Worm (Caenorhabditis elegans) whole organism, L1 larva: ENCODE measurements around the gene T24H10.4.

Experiments
- C16A3.4 ChIP-seq: fragments of 150-350 bp; optimal IDR thresholded peaks from 2 replicates; lab custom pipeline; 2014; ENCODE audit warnings: missing biosample characterization, missing genetic modification characterization
- ceh-63 ChIP-seq: fragments of 200-800 bp; sonication (Bioruptor generic); optimal IDR thresholded peaks from 2 replicates; lab custom pipeline; 2018; ENCODE audit warnings: mild to moderate bottlenecking, missing genetic modification characterization, missing compliant biosample characterization
- ceh-8 ChIP-seq: fragments of 200-800 bp; sonication (Bioruptor generic); optimal IDR thresholded peaks from 2 replicates; lab custom pipeline; 2018; ENCODE audit warnings: mild to moderate bottlenecking, missing genetic modification characterization, moderate library complexity, missing compliant biosample characterization
- ces-1 ChIP-seq: fragments of 150-350 bp; optimal IDR thresholded peaks from 2 replicates; lab custom pipeline; 2014; ENCODE audit warnings: missing biosample characterization, missing genetic modification reagents, missing genetic modification characterization
- dpl-1 ChIP-seq, 3 experiments: fragments of 150-350 bp in 2 of 3; sonication (generic microtip) in 1 of 3; optimal IDR thresholded peaks; 2 replicates each; lab custom pipeline; 2014 to 2017; ENCODE audit warnings: missing biosample characterization in 3 of 3, missing genetic modification characterization in 3 of 3, missing genetic modification reagents in 3 of 3
- dsc-1 ChIP-seq: sonication (generic microtip); optimal IDR thresholded peaks from 2 replicates; lab custom pipeline; 2016; ENCODE audit warnings: mild to moderate bottlenecking, missing genetic modification characterization, missing compliant biosample characterization
- efl-1 ChIP-seq, 4 experiments: fragments of 150-350 bp; optimal IDR thresholded peaks in 3 of 4; peaks in 1 of 4; 1 replicate in 1 of 4; 2 replicates in 3 of 4; lab custom pipeline; 2014; ENCODE audit warnings: missing biosample characterization in 2 of 4, missing genetic modification characterization in 2 of 4, missing genetic modification reagents in 2 of 4
- elt-2 ChIP-seq: sonication (generic microtip); optimal IDR thresholded peaks from 2 replicates; lab custom pipeline; 2016; ENCODE audit warnings: missing genetic modification characterization, mild to moderate bottlenecking, inconsistent platforms, missing compliant biosample characterization, missing genetic modification reagents
- elt-3 ChIP-seq, 6 experiments: fragments of 150-350 bp in 1 of 6; sonication (generic microtip); optimal IDR thresholded peaks; 2 replicates each; lab custom pipeline; 2017 to 2018; ENCODE audit warnings: missing biosample characterization in 6 of 6, missing genetic modification characterization in 6 of 6, inconsistent platforms in 1 of 6
- fkh-8 ChIP-seq: sonication (generic microtip); optimal IDR thresholded peaks from 2 replicates; lab custom pipeline; 2016; ENCODE audit warnings: mild to moderate bottlenecking, missing genetic modification characterization, missing compliant biosample characterization
- fos-1 ChIP-seq: fragments of 150-350 bp; optimal IDR thresholded peaks from 2 replicates; lab custom pipeline; 2014; ENCODE audit warnings: missing biosample characterization, missing genetic modification characterization
- hlh-4 ChIP-seq: sonication (generic microtip); optimal IDR thresholded peaks from 2 replicates; lab custom pipeline; 2016; ENCODE audit warnings: mild to moderate bottlenecking, missing genetic modification characterization, missing compliant biosample characterization
- hpl-2 ChIP-seq: fragments of 150-350 bp; optimal IDR thresholded peaks from 2 replicates; lab custom pipeline; 2014; ENCODE audit warnings: missing biosample characterization, missing genetic modification reagents, missing genetic modification characterization
- jun-1 ChIP-seq: fragments of 150-350 bp; optimal IDR thresholded peaks from 2 replicates; lab custom pipeline; 2014; ENCODE audit warnings: missing biosample characterization, missing genetic modification reagents, missing genetic modification characterization
- lin-13 ChIP-seq: fragments of 150-350 bp; optimal IDR thresholded peaks from 2 replicates; lab custom pipeline; 2014; ENCODE audit warnings: missing biosample characterization, missing genetic modification reagents, missing genetic modification characterization
- lin-14 ChIP-seq: fragments of 200-800 bp; sonication (Bioruptor generic); optimal IDR thresholded peaks from 2 replicates; lab custom pipeline; 2018; ENCODE audit warnings: mild to moderate bottlenecking, missing genetic modification characterization, moderate library complexity, missing compliant biosample characterization
- lin-15B ChIP-seq: fragments of 150-350 bp; sonication (generic microtip); optimal IDR thresholded peaks from 3 replicates; lab custom pipeline; 2014; ENCODE audit warnings: missing biosample characterization, missing genetic modification characterization
- lsy-2 ChIP-seq, 2 experiments: fragments of 150-350 bp; optimal IDR thresholded peaks; 2 replicates each; lab custom pipeline; 2014; ENCODE audit warnings: missing biosample characterization in 2 of 2, missing genetic modification characterization in 2 of 2
- mdl-1 ChIP-seq, 2 experiments: fragments of 150-350 bp; optimal IDR thresholded peaks; 2 replicates each; lab custom pipeline; 2014 to 2017; ENCODE audit warnings: missing biosample characterization in 2 of 2, missing genetic modification characterization in 2 of 2, inconsistent platforms in 1 of 2
- nhr-11 ChIP-seq: fragments of 150-350 bp; optimal IDR thresholded peaks from 2 replicates; lab custom pipeline; 2014; ENCODE audit warnings: missing biosample characterization, missing genetic modification characterization
- nhr-12 ChIP-seq: sonication (generic microtip); optimal IDR thresholded peaks from 2 replicates; lab custom pipeline; 2017; ENCODE audit warnings: missing biosample characterization, missing genetic modification characterization
- nhr-28 ChIP-seq: fragments of 150-350 bp; optimal IDR thresholded peaks from 2 replicates; lab custom pipeline; 2014; ENCODE audit warnings: missing biosample characterization, missing genetic modification characterization
- nhr-47 ChIP-seq: sonication (generic microtip); optimal IDR thresholded peaks from 2 replicates; lab custom pipeline; 2016; ENCODE audit warnings: mild to moderate bottlenecking, missing genetic modification characterization, moderate library complexity, missing compliant biosample characterization
- nhr-71 ChIP-seq: sonication (generic microtip); optimal IDR thresholded peaks from 2 replicates; lab custom pipeline; 2016; ENCODE audit warnings: mild to moderate bottlenecking, missing genetic modification characterization, moderate library complexity, missing compliant biosample characterization
- nhr-77 ChIP-seq: fragments of 150-350 bp; optimal IDR thresholded peaks from 2 replicates; lab custom pipeline; 2014; ENCODE audit warnings: missing biosample characterization, missing genetic modification characterization
- nhr-84 ChIP-seq: sonication (generic microtip); optimal IDR thresholded peaks from 2 replicates; lab custom pipeline; 2017; ENCODE audit warnings: missing biosample characterization, missing genetic modification characterization
- nhr-85 ChIP-seq: sonication (generic microtip); peaks from one replicate; lab custom pipeline; 2016; ENCODE audit warnings: missing genetic modification characterization, inconsistent platforms, missing compliant biosample characterization
- pax-3 ChIP-seq: fragments of 200-800 bp; sonication (Bioruptor generic); optimal IDR thresholded peaks from 2 replicates; lab custom pipeline; 2018; ENCODE audit warnings: mild to moderate bottlenecking, missing genetic modification characterization, moderate library complexity, missing compliant biosample characterization
- vab-15 ChIP-seq: sonication (generic microtip); optimal IDR thresholded peaks from 2 replicates; lab custom pipeline; 2017; ENCODE audit warnings: missing genotype, mild to moderate bottlenecking, missing genetic modification characterization, missing compliant biosample characterization

T24H10.4 gene

ce11 chrII:9135878-9136277 lies 26.5 kb downstream of the T24H10.4 start, which contains the start of gene nlp-78:
Gene nlp-78 (plus strand): TSS chrII:9136178.
- TF ChIP-seq nhr-28 (no peak), lin-15B (tag; lab: Kevin White, UChicago) (no peak), dpl-1 (GFP tag; optimal IDR thresholded peaks at IDR 0.05; lab: Kevin White, UChicago) (no peak), elt-2 (tag; lab: Kevin White, UChicago) (no peak), fos-1 (tag; lab: Kevin White, UChicago) (no peak), ceh-8 (no peak), hpl-2 (GFP tag; lab: Kevin White, UChicago) (no peak), nhr-12 (tag; lab: Kevin White, UChicago) (no peak)
- TF ChIP-seq, all 84 proteins: peak for 0

DNA sequence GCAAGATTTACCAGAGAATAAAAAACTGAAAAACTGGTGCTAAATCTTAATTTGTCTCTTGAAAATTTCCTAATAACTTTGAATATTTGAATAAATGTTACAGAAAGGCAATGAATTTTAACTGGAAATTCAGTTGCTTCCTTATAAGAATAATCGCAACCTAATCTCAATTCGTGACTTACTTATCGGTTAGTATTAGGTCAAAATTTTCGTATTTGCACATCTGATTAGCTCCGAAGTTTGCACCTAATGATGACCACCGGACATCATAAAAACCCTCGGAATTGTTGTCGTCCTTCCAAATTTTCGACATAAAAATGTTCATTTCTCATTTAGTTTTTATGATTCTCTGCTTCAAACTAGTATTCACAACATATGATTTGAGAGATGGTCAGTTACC lies 28.5 kb downstream of the T24H10.4 start, which contains the start of gene C16D2.3:
Gene C16D2.3, plus strand, starts transcription at position 301 of the 400 bp plus-strand sequence.
- TF ChIP-seq nhr-84 (no peak), ces-1 (GFP tag; lab: Kevin White, UChicago) (no peak), vab-15 (no peak), jun-1 (tag; lab: Kevin White, UChicago) (no peak), lin-13 (no peak), pax-3 (tag; lab: Kevin White, UChicago) (no peak), lsy-2 (tag; optimal IDR thresholded peaks at IDR 0.05; lab: Kevin White, UChicago) (no peak), nhr-77 (tag; lab: Kevin White, UChicago) (no peak), lin-14 (no peak), elt-3 (tag; optimal IDR thresholded peaks at IDR 0.05; lab: Kevin White, UChicago) (no peak), dsc-1 (tag; lab: Kevin White, UChicago) (no peak), ceh-63 (GFP tag; lab: Kevin White, UChicago) (no peak), lin-15B (tag; lab: Kevin White, UChicago) (no peak)

DNA sequence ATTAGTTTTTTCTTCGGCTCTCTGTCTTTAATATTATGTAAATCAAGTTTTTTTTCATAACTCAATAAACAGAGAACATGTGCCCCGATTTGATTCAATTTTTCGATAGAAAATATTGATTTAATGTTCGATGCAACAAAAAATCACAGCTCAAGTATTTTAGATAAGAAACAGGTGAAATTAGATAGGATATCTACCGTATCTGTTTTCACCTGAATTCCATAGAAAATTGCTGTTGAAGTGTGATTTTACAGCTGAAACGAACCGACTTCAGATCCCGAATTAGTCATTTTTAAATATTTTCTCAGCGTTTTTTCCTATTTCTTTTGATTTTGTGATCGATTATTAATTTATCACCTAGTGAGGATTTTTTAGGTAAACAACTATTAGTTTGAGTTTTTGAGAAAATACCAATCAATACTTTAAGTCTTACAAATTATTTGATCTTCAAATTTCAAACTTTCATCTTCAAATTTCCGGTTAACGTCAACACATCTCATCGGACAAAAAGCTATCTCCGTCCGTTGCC lies 29.9 kb downstream of the T24H10.4 start, which contains the start of gene Y9C2UA.1:
Gene Y9C2UA.1, plus strand, starts transcription at position 479 of the 529 bp plus-strand sequence.
- peak; percentile 21 for TF ChIP-seq nhr-47 (tag; lab: Kevin White, UChicago)
- peak; percentile 29 for TF ChIP-seq fkh-8 (tag; lab: Kevin White, UChicago)
- no peak for TF ChIP-seq dsc-1 (tag; lab: Kevin White, UChicago)
- peak; percentile 90 for TF ChIP-seq hlh-4

DNA sequence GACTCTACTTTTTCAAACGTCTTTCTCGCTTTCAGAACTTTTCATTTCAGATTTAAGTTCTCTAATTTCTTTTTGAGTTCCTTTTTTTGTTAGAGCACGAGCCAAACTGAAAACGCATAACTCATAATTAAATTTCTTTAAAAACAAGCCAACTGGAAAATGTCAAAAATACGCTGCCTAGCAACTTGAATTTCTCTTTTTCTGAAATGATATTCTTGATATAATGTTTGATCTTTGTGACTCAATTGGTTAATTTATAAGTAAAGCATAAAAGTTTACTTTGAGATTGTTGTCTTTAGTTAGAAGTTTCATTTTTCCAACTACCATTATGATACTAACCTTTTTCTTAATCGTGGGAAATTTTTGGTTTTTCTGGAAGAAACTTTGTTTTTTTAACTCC lies 31.8 kb downstream of the T24H10.4 start:
- TF ChIP-seq nhr-11 (tag; lab: Kevin White, UChicago) (no peak), fkh-8 (tag; lab: Kevin White, UChicago) (peak; percentile 57)

DNA sequence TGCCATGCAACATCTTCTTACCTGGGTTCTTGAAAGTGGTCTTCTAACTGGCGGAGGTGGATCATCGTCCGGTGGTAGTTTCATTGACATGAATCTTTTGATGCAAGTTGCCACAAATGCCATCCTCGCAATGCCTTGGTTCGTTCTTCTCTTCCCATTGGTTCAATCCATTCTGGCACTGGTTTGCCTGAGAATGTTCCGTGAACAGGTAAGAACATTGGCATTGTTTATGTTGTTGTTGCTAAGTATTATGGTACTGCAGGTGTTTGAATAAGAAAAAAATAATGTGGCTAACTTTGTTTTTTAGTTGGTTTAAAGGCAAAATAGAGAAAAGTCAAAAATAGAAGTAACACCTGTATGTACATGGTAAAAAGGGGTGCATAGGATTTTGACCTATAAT lies 34.5 kb downstream of the T24H10.4 start:
- TF ChIP-seq dsc-1 (tag; lab: Kevin White, UChicago) = no peak
- TF ChIP-seq C16A3.4 (tag; lab: Kevin White, UChicago) = no peak
- no peak for TF ChIP-seq efl-1 (optimal IDR thresholded peaks at IDR 0.05; lab: Kevin White, UChicago)
- TF ChIP-seq efl-1 (GFP tag; optimal IDR thresholded peaks at IDR 0.05 in 1 of 2; lab: Kevin White, UChicago) = peak in 1 of 2 experiments; percentile 15

- TF ChIP-seq elt-3 (tag; optimal IDR thresholded peaks at IDR 0.05; lab: Kevin White, UChicago) (no peak), mdl-1 (tag; optimal IDR thresholded peaks at IDR 0.05; lab: Kevin White, UChicago) (no peak), nhr-11 (tag; lab: Kevin White, UChicago) (no peak), lin-14 (peak; percentile 3), nhr-85 (tag; lab: Kevin White, UChicago) (no peak), nhr-71 (tag; lab: Kevin White, UChicago) (peak; percentile 58), nhr-47 (tag; lab: Kevin White, UChicago) (peak; percentile 30), C16A3.4 (tag; lab: Kevin White, UChicago) (no peak), fkh-8 (tag; lab: Kevin White, UChicago) (peak; percentile 81)
Observed at ce11 chrII:9144366-9144765, 35.0 kb downstream of the T24H10.4 start.
